Worm (Caenorhabditis elegans) whole organism, L4 larva: ENCODE measurements around the gene K10C9.7.
A peak's percentile ranks its signal among the peaks of the same experiment; 100 is the strongest.

Experiments used
- F10B5.3 ChIP-seq: sonication (generic microtip); optimal IDR thresholded peaks from 2 replicates; lab custom pipeline; 2016; ENCODE audit warnings: mild to moderate bottlenecking, missing genetic modification characterization, missing compliant biosample characterization
- R02D3.7 ChIP-seq: fragments of 150-350 bp; sonication (generic microtip); optimal IDR thresholded peaks from 3 replicates; lab custom pipeline; 2014; ENCODE audit warnings: missing biosample characterization, missing genetic modification characterization
- T20F7.1 ChIP-seq: fragments of 200-800 bp; sonication (Bioruptor generic); optimal IDR thresholded peaks from 2 replicates; lab custom pipeline; 2018; ENCODE audit warnings: mild to moderate bottlenecking, missing genetic modification characterization, missing compliant biosample characterization
- aha-1 ChIP-seq: fragments of 150-350 bp; peaks from one replicate; lab custom pipeline; 2014; ENCODE audit warnings: missing biosample characterization, missing genetic modification characterization
- ama-1 ChIP-seq: fragments of 150-350 bp; optimal IDR thresholded peaks from 2 replicates; lab custom pipeline; 2014; ENCODE audit warnings: inconsistent platforms, mixed read lengths
- arid-1 ChIP-seq: fragments of 200-800 bp; sonication (Bioruptor generic); conservative IDR thresholded peaks from 2 replicates; pipeline ENCODE4 v1.3.6; 2022; ENCODE audit warnings: missing genetic modification reagents, missing genetic modification characterization, missing compliant biosample characterization
- ces-1 ChIP-seq: fragments of 150-350 bp; sonication (generic microtip); optimal IDR thresholded peaks from 4 replicates; lab custom pipeline; 2014; ENCODE audit warnings: missing biosample characterization, missing genetic modification reagents, missing genetic modification characterization
- daf-16 ChIP-seq, 3 experiments: sonication (generic microtip); optimal IDR thresholded peaks; 2 replicates each; lab custom pipeline; 2016 to 2017; ENCODE audit warnings: missing genetic modification characterization in 3 of 3, missing genetic modification reagents in 3 of 3, mild to moderate bottlenecking in 2 of 3, missing compliant biosample characterization in 2 of 3, missing biosample characterization in 1 of 3, moderate library complexity in 1 of 3
- dmd-6 ChIP-seq: fragments of 200-800 bp; sonication (Bioruptor generic); IDR thresholded peaks from 2 replicates; pipeline ENCODE4 v1.3.6; 2022; ENCODE audit warnings: missing genetic modification reagents, missing genetic modification characterization, missing compliant biosample characterization
- dpl-1 ChIP-seq: fragments of 150-350 bp; optimal IDR thresholded peaks from 2 replicates; lab custom pipeline; 2014; ENCODE audit warnings: missing biosample characterization, missing genetic modification reagents, missing genetic modification characterization
- egl-43 ChIP-seq: fragments of 200-800 bp; sonication (Bioruptor generic); IDR thresholded peaks from 2 replicates; pipeline ENCODE4 v1.3.6; 2022; ENCODE audit warnings: missing genetic modification reagents, missing genetic modification characterization, missing compliant biosample characterization
- hlh-11 ChIP-seq: fragments of 200-800 bp; sonication (Bioruptor generic); optimal IDR thresholded peaks from 2 replicates; lab custom pipeline; 2018; ENCODE audit warnings: mild to moderate bottlenecking, missing genetic modification characterization, missing compliant biosample characterization
- hmg-1.1 ChIP-seq: fragments of 200-800 bp; sonication (Bioruptor generic); IDR thresholded peaks from 2 replicates; pipeline ENCODE4 v1.3.6; 2022; ENCODE audit warnings: missing genetic modification reagents, missing genetic modification characterization, missing compliant biosample characterization
- lim-7 ChIP-seq: fragments of 200-800 bp; sonication (Bioruptor generic); IDR thresholded peaks from 2 replicates; pipeline ENCODE4 v1.3.6; 2022; ENCODE audit warnings: missing genetic modification characterization, missing compliant biosample characterization
- lin-29 ChIP-seq: fragments of 200-800 bp; sonication (Bioruptor generic); IDR thresholded peaks from 2 replicates; pipeline ENCODE4 v1.3.6; 2022; ENCODE audit warnings: missing genetic modification reagents, missing genetic modification characterization, missing compliant biosample characterization
- lin-38 ChIP-seq: fragments of 200-800 bp; sonication (Bioruptor generic); IDR thresholded peaks from 2 replicates; pipeline ENCODE4 v1.3.6; 2022; ENCODE audit warnings: missing genetic modification reagents, missing genetic modification characterization, missing compliant biosample characterization
- lir-3 ChIP-seq: sonication (generic microtip); optimal IDR thresholded peaks from 2 replicates; lab custom pipeline; 2016; ENCODE audit warnings: mild to moderate bottlenecking, missing genetic modification characterization, missing compliant biosample characterization
- lsy-2 ChIP-seq, 2 experiments: fragments of 150-350 bp in 1 of 2; sonication (generic microtip) in 1 of 2; optimal IDR thresholded peaks; 2 replicates each; lab custom pipeline; 2014 to 2017; ENCODE audit warnings: missing biosample characterization in 2 of 2, missing genetic modification characterization in 2 of 2
- mes-2 ChIP-seq: sonication (generic microtip); optimal IDR thresholded peaks from 2 replicates; lab custom pipeline; 2016; ENCODE audit warnings: missing genotype, mild to moderate bottlenecking, missing genetic modification characterization, missing compliant biosample characterization; ENCODE audit not compliant: poor library complexity, severe bottlenecking
- mxl-3 ChIP-seq: fragments of 200-800 bp; sonication (Bioruptor generic); optimal IDR thresholded peaks from 2 replicates; lab custom pipeline; 2018; ENCODE audit warnings: mild to moderate bottlenecking, missing genetic modification characterization, missing compliant biosample characterization
- nhr-237 ChIP-seq: sonication (generic microtip); optimal IDR thresholded peaks from 2 replicates; lab custom pipeline; 2017; ENCODE audit warnings: missing biosample characterization, missing genetic modification characterization
- nhr-28 ChIP-seq: fragments of 150-350 bp; optimal IDR thresholded peaks from 2 replicates; lab custom pipeline; 2014; ENCODE audit warnings: missing biosample characterization, missing genetic modification characterization
- nhr-77 ChIP-seq: fragments of 150-350 bp; optimal IDR thresholded peaks from 2 replicates; lab custom pipeline; 2014; ENCODE audit warnings: missing biosample characterization, missing genetic modification characterization
- php-3 ChIP-seq: fragments of 200-800 bp; sonication (Bioruptor generic); IDR thresholded peaks from 2 replicates; pipeline ENCODE4 v1.3.6; 2022; ENCODE audit warnings: missing genetic modification reagents, missing genetic modification characterization, missing compliant biosample characterization
- pqm-1 ChIP-seq: sonication (generic microtip); optimal IDR thresholded peaks from 2 replicates; lab custom pipeline; 2017; ENCODE audit warnings: missing biosample characterization, missing genetic modification characterization
- set-16 ChIP-seq: fragments of 200-800 bp; sonication (Bioruptor generic); IDR thresholded peaks from 2 replicates; pipeline ENCODE4 v1.3.6; 2022; ENCODE audit warnings: missing genetic modification reagents, missing genetic modification characterization, missing compliant biosample characterization
- unc-62 ChIP-seq, 3 experiments: fragments of 150-350 bp in 1 of 3; sonication (generic microtip); optimal IDR thresholded peaks in 2 of 3; peaks in 1 of 3; 1 replicate in 1 of 3; 2 replicates in 2 of 3; lab custom pipeline; 2014 to 2017; ENCODE audit warnings: missing biosample characterization in 3 of 3, missing genetic modification characterization in 3 of 3, missing genetic modification reagents in 3 of 3, missing genotype in 1 of 3
- zip-11 ChIP-seq: fragments of 200-800 bp; sonication (Bioruptor generic); IDR thresholded peaks from 2 replicates; pipeline ENCODE4 v1.3.6; 2022; ENCODE audit warnings: missing genetic modification characterization, missing compliant biosample characterization

K10C9.7 gene

DNA sequence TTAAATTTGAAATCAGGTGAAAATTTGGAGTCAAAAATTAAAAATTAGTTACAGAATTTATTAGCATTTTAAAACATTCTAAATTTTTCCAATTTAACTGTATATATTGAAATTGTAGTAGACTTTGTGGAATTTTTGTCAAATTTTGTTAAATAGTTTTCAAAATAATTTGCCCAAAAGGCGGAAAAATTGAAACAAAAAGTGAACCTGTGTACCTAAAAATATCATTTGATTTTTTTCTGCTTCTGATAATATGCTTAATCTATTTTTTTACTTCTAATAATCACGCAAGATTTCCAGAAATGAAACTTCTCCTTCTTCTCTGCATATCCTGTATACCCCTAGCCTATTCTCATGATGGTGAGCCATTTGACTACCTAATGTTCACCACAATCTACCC, 6.1 kb downstream of the K10C9.7 start, which contains the start of gene rnst-2:
Gene rnst-2 (plus strand): TSS at position 301 of the 400 bp plus-strand sequence.
- no peak for TF ChIP-seq T20F7.1 (GFP tag; lab: Kevin White, UChicago)

- TF ChIP-seq nhr-77 (tag; lab: Kevin White, UChicago) (peak; percentile 13), ces-1 (GFP tag; lab: Kevin White, UChicago) (no peak), lim-7 (no peak), nhr-237 (tag; lab: Kevin White, UChicago) (no peak), pqm-1 (peak; percentile 76), lsy-2 (tag; optimal IDR thresholded peaks at IDR 0.05; lab: Kevin White, UChicago) (no peak), mxl-3 (GFP tag; lab: Kevin White, UChicago) (peak; percentile 23), aha-1 (tag; lab: Kevin White, UChicago) (peak; percentile 5), hmg-1.1 (no peak), zip-11 (GFP tag; lab: Robert Waterston, UW) (no peak), daf-16 (GFP tag; optimal IDR thresholded peaks at IDR 0.05; lab: Kevin White, UChicago) (no peak), daf-16 (tag; optimal IDR thresholded peaks at IDR 0.05; lab: Kevin White, UChicago) (peak; percentile 63), php-3 (0 out of 2 replicates have a peak, but pooled peaks have one; percentile 7), hlh-11 (tag; lab: Kevin White, UChicago) (peak; percentile 61), dmd-6 (GFP tag; lab: Robert Waterston, UW) (peak; percentile 58; the same call in 1 of the 2 replicates), R02D3.7 (tag; lab: Kevin White, UChicago) (no peak), dpl-1 (GFP tag; lab: Kevin White, UChicago) (peak; percentile 13), nhr-28 (tag; lab: Kevin White, UChicago) (peak; percentile 86)
- TF ChIP-seq, all 104 proteins: peak for 10
These were observed 7.0 kb downstream of the K10C9.7 start for ce11 chrV:1060219-1060863.

DNA sequence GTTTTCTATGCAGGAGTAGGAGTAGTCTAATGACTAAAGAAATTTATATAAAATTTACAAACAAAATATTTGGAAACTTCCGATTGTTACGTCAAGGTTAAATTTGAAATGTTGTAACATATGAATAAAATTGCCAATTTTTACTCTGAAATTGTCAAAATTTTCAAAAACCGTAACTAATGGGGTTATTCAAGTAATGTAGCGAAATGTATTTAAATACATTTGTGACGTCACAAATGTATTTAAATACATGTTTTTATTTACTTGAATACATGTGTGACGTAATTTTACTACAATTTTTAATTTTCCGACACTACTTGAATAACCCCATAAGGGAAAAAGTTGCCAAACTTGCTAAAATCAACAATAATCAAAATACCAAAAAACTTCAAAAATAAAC, 14.0 kb downstream of the K10C9.7 start:
- no peak for TF ChIP-seq daf-16 (GFP tag; optimal IDR thresholded peaks at IDR 0.05; lab: Kevin White, UChicago)
- TF ChIP-seq daf-16 (tag; optimal IDR thresholded peaks at IDR 0.05; lab: Kevin White, UChicago), result no peak
- no peak for TF ChIP-seq mes-2 (tag; lab: Kevin White, UChicago)
- no peak for TF ChIP-seq pqm-1
- TF ChIP-seq F10B5.3, result no peak
- no peak for TF ChIP-seq lir-3 (tag; lab: Kevin White, UChicago)
- no peak for TF ChIP-seq T20F7.1 (GFP tag; lab: Kevin White, UChicago)
- no peak for TF ChIP-seq nhr-28 (tag; lab: Kevin White, UChicago)
- no peak for TF ChIP-seq egl-43

ce11 chrV:1052559-1053064, 14.8 kb downstream of the K10C9.7 start, which contains the start of gene K10C9.4:
K10C9.4 (minus strand) TSS chrV:1053014.
- 0 out of 2 replicates have a peak, but pooled peaks have one; percentile 15 for TF ChIP-seq hmg-1.1
- TF ChIP-seq arid-1 (GFP tag; lab: Robert Waterston, UW), result 0 out of 2 replicates have a peak, but pooled peaks have one; percentile 21
- no peak for TF ChIP-seq lsy-2 (tag; optimal IDR thresholded peaks at IDR 0.05; lab: Kevin White, UChicago)

DNA sequence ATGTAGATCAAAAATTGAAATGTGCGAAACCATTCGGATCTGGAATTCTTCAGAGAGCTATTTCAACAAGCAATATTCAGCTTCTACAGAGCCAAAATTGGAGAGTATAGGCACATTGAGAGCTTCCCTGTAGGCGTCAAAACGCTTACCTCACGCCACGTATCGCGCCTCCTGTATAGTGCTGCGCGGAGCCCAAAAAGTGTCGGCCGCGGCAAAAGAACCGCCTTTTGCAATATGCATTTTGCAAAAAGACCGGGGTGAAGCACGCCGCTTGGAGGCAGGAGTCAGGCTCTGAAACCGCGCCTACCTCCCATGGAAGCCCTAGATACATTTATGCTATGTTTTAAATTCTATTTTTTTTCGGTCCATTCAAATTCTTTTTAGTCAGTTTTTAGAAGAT, 15.7 kb downstream of the K10C9.7 start:
- 0 out of 2 replicates have a peak, but pooled peaks have one; percentile 30 for TF ChIP-seq egl-43
- peak; percentile 45 for TF ChIP-seq set-16 (GFP tag; lab: Robert Waterston, UW)
- TF ChIP-seq ama-1, result no peak

ce11 chrV:1049334-1049733, 18.0 kb downstream of the K10C9.7 start:
- TF ChIP-seq unc-62 (GFP tag; optimal IDR thresholded peaks at IDR 0.05 in 1 of 2; lab: Kevin White, UChicago), result no peak
- TF ChIP-seq unc-62 (tag; optimal IDR thresholded peaks at IDR 0.05; lab: Kevin White, UChicago), result no peak
- no peak for TF ChIP-seq php-3
- TF ChIP-seq daf-16 (GFP tag; optimal IDR thresholded peaks at IDR 0.05; lab: Kevin White, UChicago), result no peak
- peak; percentile 45 for TF ChIP-seq daf-16 (tag; optimal IDR thresholded peaks at IDR 0.05; lab: Kevin White, UChicago)
- TF ChIP-seq lin-29, result no peak
- TF ChIP-seq lin-38, result peak; percentile 59
- TF ChIP-seq hlh-11 (tag; lab: Kevin White, UChicago), result peak; percentile 4
